Worm (Caenorhabditis elegans) whole organism, young adult: ENCODE measurements around the gene srb-6.

Experiments used
- C06A6.2 ChIP-seq: fragments of 200-800 bp; sonication (Bioruptor generic); conservative IDR thresholded peaks from 2 replicates; pipeline ENCODE4 v1.3.6; 2022; ENCODE audit warnings: missing genetic modification characterization, missing compliant biosample characterization
- F33H1.4 ChIP-seq: fragments of 200-800 bp; sonication (Bioruptor generic); IDR thresholded peaks from 2 replicates; pipeline ENCODE4 v1.3.6; 2022; ENCODE audit warnings: missing genetic modification reagents, missing genetic modification characterization, missing compliant biosample characterization
- F37B4.10 ChIP-seq: fragments of 200-800 bp; sonication (Bioruptor generic); IDR thresholded peaks from 2 replicates; pipeline ENCODE4 v1.3.6; 2022; ENCODE audit warnings: missing genetic modification characterization, missing compliant biosample characterization
- F49E8.2 ChIP-seq: sonication (generic microtip); optimal IDR thresholded peaks from 3 replicates; lab custom pipeline; 2017; ENCODE audit warnings: missing genetic modification characterization, mild to moderate bottlenecking, missing compliant biosample characterization, antibody characterized with exemption, moderate library complexity; ENCODE audit not compliant: insufficient read depth
- F52B5.7 ChIP-seq: sonication (generic microtip); optimal IDR thresholded peaks from 2 replicates; lab custom pipeline; 2016; ENCODE audit warnings: mild to moderate bottlenecking, missing genetic modification characterization, missing compliant biosample characterization
- F57C9.4 ChIP-seq: sonication (generic microtip); optimal IDR thresholded peaks from 2 replicates; lab custom pipeline; 2017; ENCODE audit warnings: mild to moderate bottlenecking, missing genetic modification characterization, missing compliant biosample characterization
- K11D2.4 ChIP-seq: fragments of 200-800 bp; sonication (Bioruptor generic); IDR thresholded peaks from 2 replicates; pipeline ENCODE4 v1.3.6; 2022; ENCODE audit warnings: missing genetic modification reagents, missing genetic modification characterization, missing compliant biosample characterization
- T07F8.4 ChIP-seq: sonication (generic microtip); optimal IDR thresholded peaks from 2 replicates; lab custom pipeline; 2016; ENCODE audit warnings: mild to moderate bottlenecking, missing genetic modification characterization, moderate library complexity, missing compliant biosample characterization
- Y53F4B.3 ChIP-seq: fragments of 200-800 bp; sonication (Bioruptor generic); IDR thresholded peaks from 2 replicates; pipeline ENCODE4 v1.3.6; 2022; ENCODE audit warnings: missing genetic modification reagents, missing genetic modification characterization, missing compliant biosample characterization
- Y56A3A.18 ChIP-seq: fragments of 200-800 bp; sonication (Bioruptor generic); IDR thresholded peaks from 2 replicates; pipeline ENCODE4 v1.3.6; 2022; ENCODE audit warnings: missing genetic modification reagents, missing genetic modification characterization, missing compliant biosample characterization
- ZK185.1 ChIP-seq: sonication (generic microtip); optimal IDR thresholded peaks from 2 replicates; lab custom pipeline; 2016; ENCODE audit warnings: mild to moderate bottlenecking, missing genetic modification characterization, missing compliant biosample characterization; ENCODE audit not compliant: poor library complexity, severe bottlenecking
- akir-1 ChIP-seq: fragments of 200-800 bp; sonication (Bioruptor generic); optimal IDR thresholded peaks from 2 replicates; lab custom pipeline; 2018; ENCODE audit warnings: mild to moderate bottlenecking, missing genetic modification characterization, moderate library complexity, missing compliant biosample characterization
- ama-1 ChIP-seq, 3 experiments: fragments of 150-350 bp in 1 of 3; sonication (generic microtip) in 2 of 3; optimal IDR thresholded peaks; 2 replicates each; lab custom pipeline; 2014 to 2018; ENCODE audit warnings: missing biosample characterization in 2 of 3, missing genetic modification characterization in 2 of 3, missing genetic modification reagents in 2 of 3
- attf-3 ChIP-seq: fragments of 200-800 bp; sonication (Bioruptor generic); conservative IDR thresholded peaks from 2 replicates; pipeline ENCODE4 v1.3.6; 2022; ENCODE audit warnings: missing genetic modification reagents, missing genetic modification characterization, missing compliant biosample characterization
- attf-6 ChIP-seq: fragments of 200-800 bp; sonication (Bioruptor generic); IDR thresholded peaks from 2 replicates; pipeline ENCODE4 v1.3.6; 2022; ENCODE audit warnings: missing genetic modification reagents, missing genetic modification characterization, missing compliant biosample characterization
- bed-2 ChIP-seq: fragments of 200-800 bp; sonication (Bioruptor generic); IDR thresholded peaks from 2 replicates; pipeline ENCODE4 v1.3.6; 2022; ENCODE audit warnings: missing genetic modification reagents, missing genetic modification characterization, missing compliant biosample characterization
- ccch-3 ChIP-seq: fragments of 200-800 bp; sonication (Bioruptor generic); optimal IDR thresholded peaks from 2 replicates; lab custom pipeline; 2018; ENCODE audit warnings: mild to moderate bottlenecking, missing genetic modification characterization, missing compliant biosample characterization
- ceh-27 ChIP-seq: fragments of 200-800 bp; sonication (Bioruptor generic); optimal IDR thresholded peaks from 2 replicates; lab custom pipeline; 2018; ENCODE audit warnings: mild to moderate bottlenecking, missing genetic modification characterization, moderate library complexity, missing compliant biosample characterization
- ceh-40 ChIP-seq: fragments of 200-800 bp; sonication (Bioruptor generic); IDR thresholded peaks from 2 replicates; pipeline ENCODE4 v1.3.6; 2022; ENCODE audit warnings: missing genetic modification characterization, missing compliant biosample characterization
- dox-1 ChIP-seq: fragments of 200-800 bp; sonication (Bioruptor generic); IDR thresholded peaks from 2 replicates; pipeline ENCODE4 v1.3.6; 2022; ENCODE audit warnings: missing genetic modification reagents, missing genetic modification characterization, missing compliant biosample characterization
- dpl-1 ChIP-seq: fragments of 150-350 bp; optimal IDR thresholded peaks from 2 replicates; lab custom pipeline; 2014; ENCODE audit warnings: missing biosample characterization, missing genetic modification reagents, missing genetic modification characterization
- egrh-3 ChIP-seq: fragments of 200-800 bp; sonication (Bioruptor generic); IDR thresholded peaks from 2 replicates; pipeline ENCODE4 v1.3.6; 2022; ENCODE audit warnings: missing genetic modification reagents, missing genetic modification characterization, missing compliant biosample characterization
- ets-4 ChIP-seq: fragments of 200-800 bp; sonication (Bioruptor generic); optimal IDR thresholded peaks from 2 replicates; lab custom pipeline; 2018; ENCODE audit warnings: mild to moderate bottlenecking, missing genetic modification characterization, missing compliant biosample characterization
- him-1 ChIP-seq: sonication (generic microtip); optimal IDR thresholded peaks from 2 replicates; lab custom pipeline; 2016; ENCODE audit warnings: missing genotype, missing genetic modification reagents, missing genetic modification characterization, missing compliant biosample characterization
- hmg-1.2 ChIP-seq: fragments of 200-800 bp; sonication (Bioruptor generic); IDR thresholded peaks from 2 replicates; pipeline ENCODE4 v1.3.6; 2022; ENCODE audit warnings: missing genetic modification reagents, missing genetic modification characterization, missing compliant biosample characterization
- hrde-1 ChIP-seq: sonication (generic microtip); optimal IDR thresholded peaks from 2 replicates; lab custom pipeline; 2016; ENCODE audit warnings: missing genetic modification characterization, mild to moderate bottlenecking, missing compliant biosample characterization, moderate library complexity, missing genotype, missing genetic modification reagents, borderline replicate concordance
- let-526 ChIP-seq: fragments of 200-800 bp; sonication (Bioruptor generic); IDR thresholded peaks from 2 replicates; pipeline ENCODE4 v1.3.6; 2022; ENCODE audit warnings: missing genetic modification reagents, missing genetic modification characterization, missing compliant biosample characterization
- let-607 ChIP-seq, 2 experiments: fragments of 200-800 bp in 1 of 2; sonication (Bioruptor generic) in 1 of 2; sonication (generic microtip) in 1 of 2; optimal IDR thresholded peaks; 2 replicates each; lab custom pipeline; 2016 to 2018; ENCODE audit warnings: mild to moderate bottlenecking in 2 of 2, missing compliant biosample characterization in 2 of 2, missing genetic modification characterization in 2 of 2, moderate library complexity in 2 of 2, missing genotype in 1 of 2
- lin-26 ChIP-seq: fragments of 200-800 bp; sonication (Bioruptor generic); IDR thresholded peaks from 2 replicates; pipeline ENCODE4 v1.3.6; 2022; ENCODE audit warnings: missing genetic modification reagents, missing genetic modification characterization, missing compliant biosample characterization
- lir-1 ChIP-seq: fragments of 200-800 bp; sonication (Bioruptor generic); conservative IDR thresholded peaks from 2 replicates; pipeline ENCODE4 v1.3.6; 2022; ENCODE audit warnings: missing genetic modification reagents, missing genetic modification characterization, missing compliant biosample characterization
- madf-3 ChIP-seq: fragments of 200-800 bp; sonication (Bioruptor generic); IDR thresholded peaks from 2 replicates; pipeline ENCODE4 v1.3.6; 2022; ENCODE audit warnings: missing genetic modification reagents, missing genetic modification characterization, missing compliant biosample characterization
- mel-28 ChIP-seq: sonication (generic microtip); optimal IDR thresholded peaks from 2 replicates; lab custom pipeline; 2016; ENCODE audit warnings: borderline replicate concordance, mild to moderate bottlenecking, missing genetic modification characterization, missing compliant biosample characterization
- mes-4 ChIP-seq: sonication (generic microtip); optimal IDR thresholded peaks from 2 replicates; lab custom pipeline; 2016; ENCODE audit warnings: missing genotype, missing genetic modification characterization, missing compliant biosample characterization
- nfya-2 ChIP-seq: fragments of 200-800 bp; sonication (Bioruptor generic); IDR thresholded peaks from 2 replicates; pipeline ENCODE4 v1.3.6; 2022; ENCODE audit warnings: missing genetic modification reagents, missing genetic modification characterization, missing compliant biosample characterization
- nfyb-1 ChIP-seq: fragments of 200-800 bp; sonication (Bioruptor generic); IDR thresholded peaks from 2 replicates; pipeline ENCODE4 v1.3.6; 2022; ENCODE audit warnings: missing genetic modification reagents, missing genetic modification characterization, missing compliant biosample characterization
- nhr-179 ChIP-seq: sonication (generic microtip); optimal IDR thresholded peaks from 2 replicates; lab custom pipeline; 2016; ENCODE audit warnings: mild to moderate bottlenecking, missing genetic modification characterization, missing compliant biosample characterization
- pha-4 ChIP-seq: fragments of 150-350 bp; sonication (generic microtip); optimal IDR thresholded peaks from 2 replicates; lab custom pipeline; 2014; ENCODE audit warnings: missing biosample characterization, missing genetic modification reagents, missing genetic modification characterization
- repo-1 ChIP-seq: sonication (generic microtip); optimal IDR thresholded peaks from 2 replicates; lab custom pipeline; 2017; ENCODE audit warnings: mild to moderate bottlenecking, missing genetic modification characterization, missing compliant biosample characterization
- somi-1 ChIP-seq: fragments of 200-800 bp; sonication (Bioruptor generic); optimal IDR thresholded peaks from 2 replicates; lab custom pipeline; 2018; ENCODE audit warnings: mild to moderate bottlenecking, missing genetic modification characterization, missing compliant biosample characterization
- tbp1 ChIP-seq: fragments of 200-800 bp; sonication (Bioruptor generic); optimal IDR thresholded peaks from 2 replicates; lab custom pipeline; 2018; ENCODE audit warnings: mild to moderate bottlenecking, missing genetic modification characterization, missing compliant biosample characterization
- tbx-9 ChIP-seq: sonication (generic microtip); optimal IDR thresholded peaks from 2 replicates; lab custom pipeline; 2016; ENCODE audit warnings: borderline replicate concordance, missing genetic modification characterization, inconsistent platforms, missing compliant biosample characterization
- unc-62 ChIP-seq: fragments of 150-350 bp; optimal IDR thresholded peaks from 2 replicates; lab custom pipeline; 2014; ENCODE audit warnings: missing biosample characterization, missing genetic modification reagents, missing genetic modification characterization
- ztf-18 ChIP-seq: sonication (generic microtip); optimal IDR thresholded peaks from 2 replicates; lab custom pipeline; 2016; ENCODE audit warnings: missing genotype, mild to moderate bottlenecking, missing genetic modification characterization, missing compliant biosample characterization
- ztf-22 ChIP-seq: fragments of 200-800 bp; sonication (Bioruptor generic); optimal IDR thresholded peaks from 2 replicates; lab custom pipeline; 2018; ENCODE audit warnings: mild to moderate bottlenecking, missing genetic modification characterization, moderate library complexity, missing compliant biosample characterization
- ztf-3 ChIP-seq: fragments of 200-800 bp; sonication (Bioruptor generic); optimal IDR thresholded peaks from 2 replicates; lab custom pipeline; 2018; ENCODE audit warnings: mild to moderate bottlenecking, missing genetic modification characterization, missing compliant biosample characterization

srb-6 gene

ce11 chrII:10234398-10234797 lies 39.7 kb downstream of the srb-6 start, which contains the start of gene ubxn-5:
ubxn-5 (minus strand) TSS chrII:10234498.
- TF ChIP-seq mel-28 (tag; lab: Kevin White, UChicago) (no peak), tbx-9 (tag; lab: Kevin White, UChicago) (no peak), F57C9.4 (tag; lab: Kevin White, UChicago) (no peak), dpl-1 (GFP tag; lab: Kevin White, UChicago) (no peak), ZK185.1 (no peak), ztf-18 (tag; lab: Kevin White, UChicago) (no peak), nhr-179 (tag; lab: Kevin White, UChicago) (no peak), madf-3 (GFP tag; lab: Robert Waterston, UW) (no peak), attf-3 (GFP tag; lab: Robert Waterston, UW) (no peak), repo-1 (tag; lab: Kevin White, UChicago) (no peak), F52B5.7 (tag; lab: Kevin White, UChicago) (no peak), F33H1.4 (GFP tag; lab: Robert Waterston, UW) (no peak), bed-2 (GFP tag; lab: Robert Waterston, UW) (no peak)
- TF ChIP-seq, all 124 proteins: peak for 0

ce11 chrII:10239595-10239994 lies 44.9 kb downstream of the srb-6 start, which contains the start of gene mec-15:
mec-15 (minus strand) TSS chrII:10239695.
- no peak for TF ChIP-seq T07F8.4 (tag; lab: Kevin White, UChicago)
- TF ChIP-seq tbp1: no peak

- TF ChIP-seq lir-1 (GFP tag; lab: Robert Waterston, UW): no peak
- no peak for TF ChIP-seq attf-3 (GFP tag; lab: Robert Waterston, UW)
- TF ChIP-seq repo-1 (tag; lab: Kevin White, UChicago): peak; percentile 34
- TF ChIP-seq F37B4.10 (GFP tag; lab: Robert Waterston, UW): no peak
- no peak for TF ChIP-seq akir-1
- no peak for TF ChIP-seq T07F8.4 (tag; lab: Kevin White, UChicago)
- TF ChIP-seq ztf-3: no peak
- TF ChIP-seq somi-1 (GFP tag; lab: Kevin White, UChicago): no peak
- no peak for TF ChIP-seq unc-62
- TF ChIP-seq ceh-27 (GFP tag; lab: Kevin White, UChicago): no peak
- 0 out of 2 replicates have a peak, but pooled peaks have one; percentile 11 for TF ChIP-seq ceh-40
- no peak for TF ChIP-seq K11D2.4 (GFP tag; lab: Robert Waterston, UW)
- TF ChIP-seq ccch-3 (GFP tag; lab: Kevin White, UChicago): no peak
- no peak for TF ChIP-seq mes-4 (tag; lab: Kevin White, UChicago)
- TF ChIP-seq ztf-22 (GFP tag; lab: Kevin White, UChicago): no peak
- 0 out of 2 replicates have a peak, but pooled peaks have one; percentile 12 for TF ChIP-seq dox-1 (GFP tag; lab: Robert Waterston, UW)
- TF ChIP-seq nfya-2 (GFP tag; lab: Robert Waterston, UW): no peak
- TF ChIP-seq pha-4 (tag; lab: Kevin White, UChicago): no peak
- no peak for TF ChIP-seq lin-26
- TF ChIP-seq Y53F4B.3: no peak
- peak; percentile 76 for TF ChIP-seq hrde-1 (tag; lab: Kevin White, UChicago)
- no peak for TF ChIP-seq Y56A3A.18 (GFP tag; lab: Robert Waterston, UW)
- no peak for TF ChIP-seq hmg-1.2 (GFP tag; lab: Robert Waterston, UW)
- no peak for TF ChIP-seq C06A6.2 (GFP tag; lab: Robert Waterston, UW)
- TF ChIP-seq ama-1 (optimal IDR thresholded peaks at IDR 0.05; lab: Kevin White, UChicago): no peak
- TF ChIP-seq ama-1 (GFP tag; optimal IDR thresholded peaks at IDR 0.05; lab: Kevin White, UChicago): peak in 1 of 2 experiments; percentile 83
- no peak for TF ChIP-seq ets-4
- 0 out of 2 replicates have a peak, but pooled peaks have one; percentile 21 for TF ChIP-seq nfyb-1
- TF ChIP-seq let-607 (tag; optimal IDR thresholded peaks at IDR 0.05; lab: Kevin White, UChicago): no peak
- no peak for TF ChIP-seq egrh-3
- no peak for TF ChIP-seq F49E8.2 (tag; lab: Kevin White, UChicago)
- TF ChIP-seq him-1 (tag; lab: Kevin White, UChicago): no peak
- no peak for TF ChIP-seq attf-6 (GFP tag; lab: Robert Waterston, UW)
- TF ChIP-seq let-526 (GFP tag; lab: Robert Waterston, UW): no peak
Observed at ce11 chrII:10242294-10242693, 47.6 kb downstream of the srb-6 start, which contains the start of gene mrps-14. mrps-14 (minus strand) TSS chrII:10242490.
